Fruit fly (Drosophila melanogaster) whole organism, embryonic: ENCODE measurements around the gene CG31778.
A peak's percentile ranks its signal among the peaks of the same experiment; 100 is the strongest.

ENCODE experiments used
- Asciz ChIP-seq: fragments of 200-800 bp; sonication (Bioruptor generic); optimal IDR thresholded peaks from 2 replicates; lab custom pipeline; 2017; ENCODE audit warnings: missing biosample characterization, mild to moderate bottlenecking, missing genetic modification characterization, missing genetic modification reagents
- Blimp-1 ChIP-seq: fragments of 200-800 bp; sonication (Bioruptor generic); optimal IDR thresholded peaks from 3 replicates; lab custom pipeline; 2018; ENCODE audit warnings: missing biosample characterization, missing genetic modification characterization, mild to moderate bottlenecking, moderate library complexity, missing genetic modification reagents
- BtbVII ChIP-seq: fragments of 200-800 bp; sonication (Bioruptor generic); optimal IDR thresholded peaks from 3 replicates; lab custom pipeline; 2017; ENCODE audit warnings: missing biosample characterization, mild to moderate bottlenecking, missing genetic modification characterization
- C15 ChIP-seq: fragments of 200-800 bp; sonication (Bioruptor generic); IDR thresholded peaks from 3 replicates; pipeline ENCODE4 v1.3.6; 2022; ENCODE audit warnings: missing biosample characterization, missing genetic modification characterization
- CG10654 ChIP-seq: fragments of 200-800 bp; sonication (Bioruptor generic); optimal IDR thresholded peaks from 2 replicates; lab custom pipeline; 2016; ENCODE audit warnings: missing biosample characterization, missing genetic modification characterization
- CG13775 ChIP-seq: fragments of 200-800 bp; sonication (Bioruptor generic); optimal IDR thresholded peaks from 3 replicates; lab custom pipeline; 2017; ENCODE audit warnings: missing biosample characterization, mild to moderate bottlenecking, missing genetic modification characterization
- CG1603 ChIP-seq: fragments of 200-800 bp; sonication (Bioruptor generic); optimal IDR thresholded peaks from 2 replicates; lab custom pipeline; 2019; ENCODE audit warnings: missing biosample characterization, mild to moderate bottlenecking, missing genetic modification characterization, moderate library complexity
- CG17385 ChIP-seq: fragments of 200-800 bp; sonication (Bioruptor generic); optimal IDR thresholded peaks from 3 replicates; lab custom pipeline; 2018; ENCODE audit warnings: missing biosample characterization, mild to moderate bottlenecking, missing genetic modification characterization
- CG17568 ChIP-seq: fragments of 200-800 bp; sonication (Bioruptor generic); optimal IDR thresholded peaks from 2 replicates; lab custom pipeline; 2018; ENCODE audit warnings: missing biosample characterization, mild to moderate bottlenecking, missing genetic modification characterization, moderate library complexity
- CG17829 ChIP-seq: fragments of 200-800 bp; optimal IDR thresholded peaks from 2 replicates; lab custom pipeline; 2019; ENCODE audit warnings: missing biosample characterization, mild to moderate bottlenecking, missing genetic modification characterization, moderate library complexity
- CG30403 ChIP-seq: fragments of 200-800 bp; sonication (Bioruptor generic); optimal IDR thresholded peaks from 3 replicates; lab custom pipeline; 2016; ENCODE audit warnings: missing biosample characterization, missing genetic modification characterization
- CG31365 ChIP-seq: fragments of 200-800 bp; sonication (Bioruptor generic); optimal IDR thresholded peaks from 2 replicates; lab custom pipeline; 2018; ENCODE audit warnings: missing biosample characterization, mild to moderate bottlenecking, missing genetic modification characterization
- CG32767 ChIP-seq: fragments of 200-800 bp; sonication (Bioruptor generic); IDR thresholded peaks from 2 replicates; pipeline ENCODE4 v1.3.6; 2022; ENCODE audit warnings: missing biosample characterization, missing genetic modification characterization
- CG33557 ChIP-seq: fragments of 200-800 bp; sonication (Bioruptor generic); optimal IDR thresholded peaks from 2 replicates; lab custom pipeline; 2019; ENCODE audit warnings: missing biosample characterization, mild to moderate bottlenecking, missing genetic modification characterization, moderate library complexity
- CG34376 ChIP-seq: fragments of 200-800 bp; sonication (Bioruptor generic); optimal IDR thresholded peaks from 2 replicates; lab custom pipeline; 2018; ENCODE audit warnings: missing biosample characterization, mild to moderate bottlenecking, missing genetic modification characterization
- CG4854 ChIP-seq: fragments of 200-800 bp; sonication (Bioruptor generic); optimal IDR thresholded peaks from 2 replicates; lab custom pipeline; 2016; ENCODE audit warnings: missing biosample characterization, missing genetic modification characterization, inconsistent platforms
- CG5180 ChIP-seq: fragments of 200-800 bp; sonication (Bioruptor generic); optimal IDR thresholded peaks from 3 replicates; lab custom pipeline; 2017; ENCODE audit warnings: missing biosample characterization, missing genetic modification characterization, mild to moderate bottlenecking, moderate library complexity, missing genetic modification reagents
- CG5245 ChIP-seq: fragments of 200-800 bp; sonication (Bioruptor generic); optimal IDR thresholded peaks from 3 replicates; lab custom pipeline; 2016; ENCODE audit warnings: missing biosample characterization, missing genetic modification characterization
- D19A ChIP-seq: fragments of 200-800 bp; optimal IDR thresholded peaks from 3 replicates; lab custom pipeline; 2019; ENCODE audit warnings: missing biosample characterization, mild to moderate bottlenecking, missing genetic modification characterization, moderate library complexity
- Dbx ChIP-seq: fragments of 200-800 bp; sonication (Bioruptor generic); IDR thresholded peaks from 3 replicates; pipeline ENCODE4 v1.3.6; 2022; ENCODE audit warnings: missing biosample characterization, missing genetic modification characterization
- Dip3 ChIP-seq: fragments of 200-800 bp; sonication (Bioruptor generic); optimal IDR thresholded peaks from 3 replicates; lab custom pipeline; 2016; ENCODE audit warnings: missing biosample characterization, missing genetic modification characterization
- Doc2 ChIP-seq: fragments of 200-800 bp; sonication (Bioruptor generic); IDR thresholded peaks from 2 replicates; pipeline ENCODE4 v1.3.6; 2022; ENCODE audit warnings: missing biosample characterization, missing genetic modification characterization
- Ets65A ChIP-seq: fragments of 200-800 bp; sonication (Bioruptor generic); peaks from one replicate; lab custom pipeline; 2016; ENCODE audit warnings: missing biosample characterization, missing genetic modification characterization
- Ets97D ChIP-seq: fragments of 200-800 bp; sonication (Bioruptor generic); optimal IDR thresholded peaks from 3 replicates; lab custom pipeline; 2016; ENCODE audit warnings: missing biosample characterization, missing genetic modification characterization
- GATAe ChIP-seq: fragments of 200-800 bp; sonication (Bioruptor generic); conservative IDR thresholded peaks from 2 replicates; pipeline ENCODE4 v1.3.6; 2022; ENCODE audit warnings: missing biosample characterization, missing genetic modification characterization
- Hey ChIP-seq: fragments of 200-800 bp; sonication (Bioruptor generic); optimal IDR thresholded peaks from 3 replicates; lab custom pipeline; 2018; ENCODE audit warnings: missing biosample characterization, mild to moderate bottlenecking, missing genetic modification characterization
- Hr3 ChIP-seq: fragments of 200-800 bp; sonication (Bioruptor generic); optimal IDR thresholded peaks from 3 replicates; lab custom pipeline; 2016; ENCODE audit warnings: missing biosample characterization, missing genetic modification characterization
- Hr51 ChIP-seq, 2 experiments: fragments of 200-800 bp; sonication (Bioruptor generic); optimal IDR thresholded peaks; 2 replicates in 1 of 2; 3 replicates in 1 of 2; lab custom pipeline; 2016 to 2018; ENCODE audit warnings: missing biosample characterization in 2 of 2, missing genetic modification characterization in 2 of 2, mild to moderate bottlenecking in 1 of 2, moderate library complexity in 1 of 2
- Hr78 ChIP-seq, 2 experiments: fragments of 200-800 bp in 1 of 2; fragments of >200 bp in 1 of 2; sonication (Bioruptor generic) in 1 of 2; optimal IDR thresholded peaks; 2 replicates each; lab custom pipeline; 2017 to 2019; ENCODE audit warnings: missing biosample characterization in 2 of 2, missing genetic modification characterization in 2 of 2, mild to moderate bottlenecking in 1 of 2, moderate library complexity in 1 of 2
- Nf-YB ChIP-seq: fragments of 200-800 bp; sonication (Bioruptor generic); optimal IDR thresholded peaks from 3 replicates; lab custom pipeline; 2019; ENCODE audit warnings: missing biosample characterization, mild to moderate bottlenecking, missing genetic modification characterization, moderate library complexity
- NfI ChIP-seq: fragments of 200-800 bp; sonication (Bioruptor generic); optimal IDR thresholded peaks from 3 replicates; lab custom pipeline; 2018; ENCODE audit warnings: missing biosample characterization, mild to moderate bottlenecking, missing genetic modification characterization, moderate library complexity
- Rx ChIP-seq: fragments of 200-800 bp; sonication (Bioruptor generic); IDR thresholded peaks from 2 replicates; pipeline ENCODE4 v1.3.6; 2022; ENCODE audit warnings: missing biosample characterization, missing genetic modification characterization
- YL-1 ChIP-seq: fragments of 200-800 bp; sonication (Bioruptor generic); optimal IDR thresholded peaks from 3 replicates; lab custom pipeline; 2017; ENCODE audit warnings: missing biosample characterization, mild to moderate bottlenecking, missing genetic modification characterization
- al ChIP-seq: fragments of 200-800 bp; sonication (Bioruptor generic); IDR thresholded peaks from 2 replicates; pipeline ENCODE4 v1.3.6; 2022; ENCODE audit warnings: missing biosample characterization, missing genetic modification characterization
- aop ChIP-seq: fragments of 200-800 bp; sonication (Bioruptor generic); IDR thresholded peaks from 2 replicates; pipeline ENCODE4 v1.3.6; 2022; ENCODE audit warnings: missing biosample characterization, missing genetic modification characterization
- bigmax ChIP-seq: fragments of 200-800 bp; sonication (Bioruptor generic); optimal IDR thresholded peaks from 2 replicates; lab custom pipeline; 2018; ENCODE audit warnings: missing biosample characterization, mild to moderate bottlenecking, missing genetic modification characterization
- cato ChIP-seq: fragments of 200-800 bp; sonication (Bioruptor generic); optimal IDR thresholded peaks from 2 replicates; lab custom pipeline; 2016; ENCODE audit warnings: missing biosample characterization, missing genetic modification characterization, borderline replicate concordance
- dati ChIP-seq: fragments of 200-800 bp; sonication (Bioruptor generic); IDR thresholded peaks from 2 replicates; pipeline ENCODE4 v1.3.6; 2022; ENCODE audit warnings: missing biosample characterization, missing genetic modification characterization
- gcm ChIP-seq: fragments of 200-800 bp; sonication (Bioruptor generic); optimal IDR thresholded peaks from 2 replicates; lab custom pipeline; 2019; ENCODE audit warnings: missing biosample characterization, mild to moderate bottlenecking, missing genetic modification characterization, moderate library complexity
- hb ChIP-seq: fragments of 200-800 bp; sonication (Bioruptor generic); IDR thresholded peaks from 3 replicates; pipeline ENCODE4 v1.3.6; 2022; ENCODE audit warnings: missing biosample characterization, missing genetic modification characterization; ENCODE audit not compliant: partially characterized antibody
- mam ChIP-seq: fragments of 200-800 bp; sonication (Bioruptor generic); optimal IDR thresholded peaks from 3 replicates; lab custom pipeline; 2016; ENCODE audit warnings: missing biosample characterization, missing genetic modification characterization
- odd ChIP-seq: fragments of 200-800 bp; sonication (Bioruptor generic); optimal IDR thresholded peaks from 2 replicates; lab custom pipeline; 2017; ENCODE audit warnings: missing biosample characterization, mild to moderate bottlenecking, missing genetic modification characterization
- pan ChIP-seq, 4 experiments: fragments of >200 bp in 3 of 4; fragments of 200-800 bp in 1 of 4; sonication (Bioruptor generic) in 1 of 4; optimal IDR thresholded peaks in 3 of 4; IDR thresholded peaks in 1 of 4; 2 replicates each; pipeline versions ENCODE4 v1.3.6 to Lab custom; 2017 to 2022; ENCODE audit warnings: missing biosample characterization in 2 of 4, missing genetic modification characterization in 2 of 4, mixed read lengths in 1 of 4
- psq ChIP-seq: fragments of 200-800 bp; sonication (Bioruptor generic); optimal IDR thresholded peaks from 2 replicates; lab custom pipeline; 2017; ENCODE audit warnings: missing biosample characterization, missing genetic modification characterization
- pum ChIP-seq: fragments of 200-800 bp; sonication (Bioruptor generic); optimal IDR thresholded peaks from 2 replicates; lab custom pipeline; 2016; ENCODE audit warnings: missing biosample characterization, missing genetic modification characterization
- sens-2 ChIP-seq: fragments of 200-800 bp; sonication (Bioruptor generic); IDR thresholded peaks from 2 replicates; pipeline ENCODE4 v1.3.6; 2022; ENCODE audit warnings: missing biosample characterization, missing genetic modification characterization
- seq ChIP-seq: fragments of 200-800 bp; sonication (Bioruptor generic); IDR thresholded peaks from 2 replicates; pipeline ENCODE4 v1.3.6; 2022; ENCODE audit warnings: missing biosample characterization, missing genetic modification characterization
- sr ChIP-seq: fragments of 200-800 bp; sonication (Bioruptor generic); IDR thresholded peaks from 3 replicates; pipeline ENCODE4 v1.3.6; 2022; ENCODE audit warnings: missing biosample characterization, missing genetic modification characterization
- ttk ChIP-seq: fragments of 200-800 bp; sonication (Bioruptor generic); IDR thresholded peaks from 2 replicates; pipeline ENCODE4 v2.1.2; 2022; ENCODE audit warnings: missing biosample characterization, missing genetic modification characterization
- twi ChIP-seq: fragments of 200-800 bp; optimal IDR thresholded peaks from 2 replicates; lab custom pipeline; 2019; ENCODE audit warnings: missing biosample characterization, mild to moderate bottlenecking, missing genetic modification characterization, moderate library complexity
- unc-4 ChIP-seq: fragments of 200-800 bp; sonication (Bioruptor generic); IDR thresholded peaks from 2 replicates; pipeline ENCODE4 v1.3.6; 2022; ENCODE audit warnings: missing biosample characterization, missing genetic modification characterization; ENCODE audit not compliant: partially characterized antibody

Gene CG31778

dm6 chr2L:3748691-3749090 is 43.4 kb upstream of the CG31778 start (continued):
- TF ChIP-seq twi (tag; lab: Kevin White, UChicago) (no peak), odd (GFP tag; lab: Kevin White, UChicago) (peak; percentile 7), Doc2 (GFP tag; lab: Robert Waterston, UW) (no peak), Ets65A (GFP tag; lab: Kevin White, UChicago) (peak; percentile 72), C15 (GFP tag; lab: Robert Waterston, UW) (no peak), pum (no peak), Ets97D (peak; percentile 85), CG31365 (tag; lab: Kevin White, UChicago) (no peak), Dip3 (peak; percentile 19), ttk (0 out of 2 replicates have a peak, but pooled peaks have one; percentile 18), CG13775 (GFP tag; lab: Kevin White, UChicago) (no peak), CG33557 (GFP tag; lab: Kevin White, UChicago) (no peak), pan (optimal IDR thresholded peaks at IDR 0.05; lab: Kevin White, UChicago) (no peak), pan (GFP tag; optimal IDR thresholded peaks at IDR 0.05 in 1 of 2, IDR thresholded peaks at IDR 0.05 in 1 of 2) (peak in 1 of 2 experiments; percentile 44), CG34376 (GFP tag; lab: Kevin White, UChicago) (no peak), Nf-YB (GFP tag; lab: Kevin White, UChicago) (no peak), unc-4 (GFP tag; lab: Robert Waterston, UW) (no peak), sr (GFP tag; lab: Robert Waterston, UW) (no peak), D19A (tag; lab: Kevin White, UChicago) (no peak), CG10654 (GFP tag; lab: Kevin White, UChicago) (no peak), CG17829 (tag; lab: Kevin White, UChicago) (no peak), Blimp-1 (GFP tag; lab: Kevin White, UChicago) (no peak), YL-1 (GFP tag; lab: Kevin White, UChicago) (no peak), Hr78 (GFP tag; optimal IDR thresholded peaks at IDR 0.05; lab: Kevin White, UChicago) (no peak), aop (GFP tag; lab: Robert Waterston, UW) (no peak), Hey (tag; lab: Kevin White, UChicago) (no peak), CG17385 (peak; percentile 5), hb (GFP tag; lab: Robert Waterston, UW) (no peak), sens-2 (no peak), Dbx (peak; percentile 35; the same call in 1 of the 3 replicates), seq (no peak), NfI (GFP tag; lab: Kevin White, UChicago) (peak; percentile 51), CG17568 (GFP tag; lab: Kevin White, UChicago) (no peak), GATAe (GFP tag; lab: Robert Waterston, UW) (no peak), Hr51 (GFP tag; optimal IDR thresholded peaks at IDR 0.05; lab: Kevin White, UChicago) (peak; percentile 25 to 26), cato (GFP tag; lab: Kevin White, UChicago) (no peak), psq (GFP tag; lab: Kevin White, UChicago) (no peak), CG5180 (GFP tag; lab: Kevin White, UChicago) (no peak), Asciz (peak; percentile 18), gcm (no peak), Rx (no peak), CG30403 (GFP tag; lab: Kevin White, UChicago) (no peak), mam (no peak), BtbVII (no peak), CG5245 (GFP tag; lab: Kevin White, UChicago) (no peak), al (GFP tag; lab: Robert Waterston, UW) (no peak), CG32767 (GFP tag; lab: Robert Waterston, UW) (no peak), Hr3 (GFP tag; lab: Kevin White, UChicago) (no peak), dati (no peak), CG4854 (GFP tag; lab: Kevin White, UChicago) (no peak), bigmax (GFP tag; lab: Kevin White, UChicago) (no peak), CG1603 (peak; percentile 29)
